Worm (Caenorhabditis elegans) whole organism, L4/young adult: ENCODE measurements around the gene nmgp-1.

Source experiments
- dao-5 ChIP-seq: sonication (generic microtip); optimal IDR thresholded peaks from 2 replicates; lab custom pipeline; 2016; ENCODE audit warnings: missing genotype, missing genetic modification characterization, moderate library complexity, missing compliant biosample characterization
- him-1 ChIP-seq: sonication (generic microtip); optimal IDR thresholded peaks from 2 replicates; lab custom pipeline; 2016; ENCODE audit warnings: missing genotype, missing genetic modification reagents, missing genetic modification characterization, missing compliant biosample characterization

DNA sequence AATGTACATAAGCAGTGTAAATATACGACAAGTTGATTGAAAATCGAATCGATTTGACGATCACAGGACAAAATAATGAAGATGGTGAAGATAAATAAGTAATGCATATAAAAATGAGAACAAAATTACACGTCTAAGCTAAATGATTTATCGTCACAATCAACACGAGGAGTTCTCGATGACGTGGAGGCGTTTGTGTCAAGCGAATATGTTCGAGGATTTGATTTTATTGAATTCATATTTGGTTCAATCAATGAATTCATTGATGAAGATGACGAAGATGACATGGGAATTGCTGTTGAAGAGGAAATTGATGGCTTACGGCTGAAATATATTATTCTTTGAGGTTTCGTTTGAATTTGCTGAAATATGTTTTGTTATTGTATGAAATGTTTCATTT lies 31.9 kb downstream of the nmgp-1 start, which contains the start of gene nyn-3:
- TF ChIP-seq dao-5, result no peak
- TF ChIP-seq him-1 (tag; lab: Kevin White, UChicago), result no peak
